Worm (Caenorhabditis elegans) whole organism, late embryonic: ENCODE measurements around the gene F15G9.6.

Experiments
- F13H6.1 ChIP-seq: sonication (generic microtip); optimal IDR thresholded peaks from 2 replicates; lab custom pipeline; 2016; ENCODE audit warnings: missing genetic modification characterization, missing compliant biosample characterization
- ama-1 ChIP-seq: fragments of 150-350 bp; optimal IDR thresholded peaks from 2 replicates; lab custom pipeline; 2014
- ceh-34 ChIP-seq: sonication (generic microtip); optimal IDR thresholded peaks from 2 replicates; lab custom pipeline; 2016; ENCODE audit warnings: mild to moderate bottlenecking, missing genetic modification characterization, missing compliant biosample characterization
- elt-2 ChIP-seq: sonication (generic microtip); optimal IDR thresholded peaks from 2 replicates; lab custom pipeline; 2016; ENCODE audit warnings: missing genetic modification reagents, missing genetic modification characterization, missing compliant biosample characterization
- ets-4 ChIP-seq: sonication (generic microtip); optimal IDR thresholded peaks from 2 replicates; lab custom pipeline; 2016; ENCODE audit warnings: missing genetic modification characterization, missing compliant biosample characterization
- lin-11 ChIP-seq: fragments of 200-800 bp; sonication (Bioruptor generic); optimal IDR thresholded peaks from 2 replicates; lab custom pipeline; 2018; ENCODE audit warnings: mild to moderate bottlenecking, missing genetic modification characterization, missing compliant biosample characterization
- rnt-1 ChIP-seq: sonication (generic microtip); optimal IDR thresholded peaks from 2 replicates; lab custom pipeline; 2016; ENCODE audit warnings: missing genetic modification characterization, missing compliant biosample characterization

ce11 chrX:9679427-9679826 lies 30.1 kb upstream of the F15G9.6 start:
- TF ChIP-seq ceh-34 (tag; lab: Kevin White, UChicago) (no peak), ets-4 (no peak), lin-11 (tag; lab: Kevin White, UChicago) (no peak), F13H6.1 (tag; lab: Kevin White, UChicago) (no peak), rnt-1 (no peak), ama-1 (lab: Kevin White, UChicago) (no peak), elt-2 (tag; lab: Kevin White, UChicago) (no peak)
